Worm (Caenorhabditis elegans): ENCODE data around the gene btf-1.

ce11 chrII:13255291-13255690 is 55.3 kb downstream of the btf-1 start:
- TF ChIP-seq sox-4 (tag; optimal IDR thresholded peaks at IDR 0.05), result no peak
- TF ChIP-seq rnt-1 (tag; optimal IDR thresholded peaks at IDR 0.05), result no peak
- no peak for TF ChIP-seq tbx-7 (tag; optimal IDR thresholded peaks at IDR 0.05)
- no peak for TF ChIP-seq ceh-18 (tag; optimal IDR thresholded peaks at IDR 0.05)
- no peak for TF ChIP-seq hlh-15 (tag; optimal IDR thresholded peaks at IDR 0.05)
- no peak for TF ChIP-seq nhr-11 (tag; optimal IDR thresholded peaks at IDR 0.05)
